Fruit fly (Drosophila melanogaster): ENCODE measurements around the gene CG11694.
A peak's percentile ranks its signal among the peaks of the same experiment; 100 is the strongest.

The CG11694 gene

dm6 chr3R:8305110-8305509, 6.8 kb downstream of the CG11694 start, which contains the start of gene Sgt1 (continued):
- peak; percentile 36 for TF ChIP-seq grau (tag; optimal IDR thresholded peaks at IDR 0.05)
- TF ChIP-seq ash1 (GFP tag; optimal IDR thresholded peaks at IDR 0.05), result no peak
- no peak for TF ChIP-seq tgo (GFP tag; IDR thresholded peaks at IDR 0.05)
- no peak for TF ChIP-seq run (tag; optimal IDR thresholded peaks at IDR 0.05)
- TF ChIP-seq CG9932 (GFP tag; IDR thresholded peaks at IDR 0.05), result peak; percentile 78
- TF ChIP-seq Dad (GFP tag; optimal IDR thresholded peaks at IDR 0.05), result peak; percentile 45
- TF ChIP-seq cas (GFP tag; IDR thresholded peaks at IDR 0.05), result no peak
- no peak for TF ChIP-seq sim (GFP tag; IDR thresholded peaks at IDR 0.05)
- TF ChIP-seq gcm (GFP tag; optimal IDR thresholded peaks at IDR 0.05), result no peak
- no peak for TF ChIP-seq CG11695 (GFP tag; IDR thresholded peaks at IDR 0.05)
- TF ChIP-seq Kr (GFP tag; optimal IDR thresholded peaks at IDR 0.05), result no peak
- TF ChIP-seq CG12659 (GFP tag; optimal IDR thresholded peaks at IDR 0.05), result peak; percentile 84
- no peak for TF ChIP-seq nom (GFP tag; optimal IDR thresholded peaks at IDR 0.05)
- TF ChIP-seq CG4328 (GFP tag; optimal IDR thresholded peaks at IDR 0.05), result peak; percentile 38
- TF ChIP-seq Doc3 (GFP tag; IDR thresholded peaks at IDR 0.05; ENCODE audit: partially characterized antibody), result peak; percentile 68; the same call in 2 of the 3 replicates
- no peak for TF ChIP-seq corto (GFP tag; optimal IDR thresholded peaks at IDR 0.05)
- TF ChIP-seq yki (optimal IDR thresholded peaks at IDR 0.05), result no peak
- TF ChIP-seq CG32772 (GFP tag; IDR thresholded peaks at IDR 0.05), result no peak
- no peak for TF ChIP-seq gt (GFP tag; IDR thresholded peaks at IDR 0.05)
- TF ChIP-seq CG2120 (GFP tag; optimal IDR thresholded peaks at IDR 0.05), result peak; percentile 77
- TF ChIP-seq CG15479 (GFP tag; optimal IDR thresholded peaks at IDR 0.05), result no peak
- TF ChIP-seq grn (GFP tag; optimal IDR thresholded peaks at IDR 0.05), result no peak
- TF ChIP-seq crp (GFP tag; optimal IDR thresholded peaks at IDR 0.05), result peak in 1 of 2 experiments; percentile 30
- peak; percentile 82; the same call in 2 of the 3 replicates for TF ChIP-seq Opbp (GFP tag; IDR thresholded peaks at IDR 0.05; ENCODE audit: partially characterized antibody)
- no peak for TF ChIP-seq CG5180 (GFP tag; optimal IDR thresholded peaks at IDR 0.05)
- TF ChIP-seq Sox100B (GFP tag; optimal IDR thresholded peaks at IDR 0.05), result no peak
- TF ChIP-seq zen2 (GFP tag; IDR thresholded peaks at IDR 0.05; ENCODE audit: partially characterized antibody), result peak; percentile 64; the same call in 1 of the 3 replicates
- no peak for TF ChIP-seq Hr39 (optimal IDR thresholded peaks at IDR 0.05)
- TF ChIP-seq sisA (GFP tag; IDR thresholded peaks at IDR 0.05), result no peak
- peak; percentile 80 for TF ChIP-seq CG33213 (GFP tag; optimal IDR thresholded peaks at IDR 0.05)
- no peak for TF ChIP-seq CG6254 (GFP tag; optimal IDR thresholded peaks at IDR 0.05)
- no peak for TF ChIP-seq otp (GFP tag; IDR thresholded peaks at IDR 0.05)
- no peak for TF ChIP-seq CG31224 (GFP tag; IDR thresholded peaks at IDR 0.05)
- TF ChIP-seq CG6689 (GFP tag; IDR thresholded peaks at IDR 0.05), result no peak
- TF ChIP-seq YL-1 (GFP tag; optimal IDR thresholded peaks at IDR 0.05), result peak; percentile 87
- no peak for TF ChIP-seq CG31441 (GFP tag; IDR thresholded peaks at IDR 0.05)
- no peak for TF ChIP-seq Abd-B (GFP tag; optimal IDR thresholded peaks at IDR 0.05)
- TF ChIP-seq Hmx (GFP tag; optimal IDR thresholded peaks at IDR 0.05), result no peak
- no peak for TF ChIP-seq dmrt11E (tag; optimal IDR thresholded peaks at IDR 0.05)
- TF ChIP-seq hth (optimal IDR thresholded peaks at IDR 0.05), result no peak
- TF ChIP-seq pzg (GFP tag; optimal IDR thresholded peaks at IDR 0.05), result peak; percentile 99
- TF ChIP-seq sd (tag; optimal IDR thresholded peaks at IDR 0.05), result peak; percentile 47
- no peak for TF ChIP-seq Hr78 (GFP tag; optimal IDR thresholded peaks at IDR 0.05)
- TF ChIP-seq CG42726 (GFP tag; IDR thresholded peaks at IDR 0.05; ENCODE audit: partially characterized antibody), result peak; percentile 71
- TF ChIP-seq sens-2 (GFP tag; IDR thresholded peaks at IDR 0.05), result no peak
- TF ChIP-seq fru (optimal IDR thresholded peaks at IDR 0.05), result no peak
- peak; percentile 47 for TF ChIP-seq CG7786 (GFP tag; optimal IDR thresholded peaks at IDR 0.05)
- TF ChIP-seq CG7839 (tag; optimal IDR thresholded peaks at IDR 0.05), result peak; percentile 33
- no peak for TF ChIP-seq Optix (GFP tag; IDR thresholded peaks at IDR 0.05)
- peak; percentile 29 for TF ChIP-seq CG7745 (tag; optimal IDR thresholded peaks at IDR 0.05)
- TF ChIP-seq CG12744 (GFP tag; optimal IDR thresholded peaks at IDR 0.05), result peak; percentile 11
- no peak for TF ChIP-seq gsb-n (tag; optimal IDR thresholded peaks at IDR 0.05)

Data from whole organism, embryonic.